Worm (Caenorhabditis elegans): Measurements from ENCODE around the gene lit-1.

Gene lit-1

DNA sequence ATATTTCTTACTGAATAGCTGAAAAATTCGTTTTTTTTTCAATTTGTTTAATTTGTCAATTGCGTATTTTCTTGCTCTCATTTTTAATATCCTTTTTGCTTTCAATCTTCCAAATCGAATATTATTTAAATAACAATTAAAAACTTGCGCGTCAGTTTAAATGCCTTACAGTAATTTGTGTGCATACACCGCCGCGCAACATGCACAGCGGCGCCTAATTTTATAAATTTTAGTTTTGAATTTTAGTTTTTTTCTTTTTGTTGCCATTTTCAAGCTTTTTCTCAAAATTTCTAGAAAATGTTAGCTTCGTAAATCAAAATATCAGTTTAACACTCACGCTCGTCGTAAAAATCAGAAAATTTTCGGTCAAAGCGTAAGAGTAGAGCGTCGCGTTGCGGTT lies 18.5 kb upstream of the lit-1 start:
- TF ChIP-seq dao-5 (tag; optimal IDR thresholded peaks at IDR 0.05) (no peak), W03F9.2 (tag; optimal IDR thresholded peaks at IDR 0.05) (no peak)

DNA sequence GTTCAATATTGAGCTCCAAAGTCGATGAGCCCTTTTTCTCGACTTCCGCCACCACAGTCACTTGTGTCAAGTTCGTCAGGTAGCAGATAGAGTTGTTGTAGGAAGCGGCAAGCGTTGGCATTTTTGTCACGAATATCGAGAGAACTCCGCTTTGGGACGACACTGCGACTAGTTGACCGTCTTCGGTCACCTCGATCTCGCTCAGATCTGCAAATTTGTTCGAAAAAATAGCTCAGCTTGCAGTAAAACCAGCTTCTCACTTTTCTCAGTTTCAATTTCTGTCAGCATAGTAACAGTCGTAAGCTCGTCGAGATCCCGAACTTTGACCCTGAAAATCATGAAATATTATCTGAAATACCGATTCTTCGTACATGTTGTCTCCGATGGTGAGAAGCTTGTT lies 17.6 kb upstream of the lit-1 start:
- TF ChIP-seq W03F9.2 (tag; optimal IDR thresholded peaks at IDR 0.05) (no peak), dao-5 (tag; optimal IDR thresholded peaks at IDR 0.05) (no peak), him-1 (tag; optimal IDR thresholded peaks at IDR 0.05) (no peak)

- TF ChIP-seq him-1 (tag; optimal IDR thresholded peaks at IDR 0.05) (no peak), dao-5 (tag; optimal IDR thresholded peaks at IDR 0.05) (no peak), W03F9.2 (tag; optimal IDR thresholded peaks at IDR 0.05) (no peak)
Measured at ce11 chrIII:13686309-13686708, 15.5 kb upstream of the lit-1 start, which contains the start of gene dyf-2. Gene dyf-2 (minus strand): TSS chrIII:13686445.

- TF ChIP-seq dao-5 (tag; optimal IDR thresholded peaks at IDR 0.05) (no peak), W03F9.2 (tag; optimal IDR thresholded peaks at IDR 0.05) (no peak), him-1 (tag; optimal IDR thresholded peaks at IDR 0.05) (no peak)
Measured at ce11 chrIII:13687211-13687610, 14.6 kb upstream of the lit-1 start, which contains the start of gene cul-2. Gene cul-2 (plus strand): TSS chrIII:13687269.

- TF ChIP-seq him-1 (tag; optimal IDR thresholded peaks at IDR 0.05) (no peak), W03F9.2 (tag; optimal IDR thresholded peaks at IDR 0.05) (no peak), dao-5 (tag; optimal IDR thresholded peaks at IDR 0.05) (no peak)
Measured at ce11 chrIII:13692555-13692954, 9.2 kb upstream of the lit-1 start, which contains the start of gene cyn-2. Gene cyn-2 (plus strand): TSS chrIII:13692668.

DNA sequence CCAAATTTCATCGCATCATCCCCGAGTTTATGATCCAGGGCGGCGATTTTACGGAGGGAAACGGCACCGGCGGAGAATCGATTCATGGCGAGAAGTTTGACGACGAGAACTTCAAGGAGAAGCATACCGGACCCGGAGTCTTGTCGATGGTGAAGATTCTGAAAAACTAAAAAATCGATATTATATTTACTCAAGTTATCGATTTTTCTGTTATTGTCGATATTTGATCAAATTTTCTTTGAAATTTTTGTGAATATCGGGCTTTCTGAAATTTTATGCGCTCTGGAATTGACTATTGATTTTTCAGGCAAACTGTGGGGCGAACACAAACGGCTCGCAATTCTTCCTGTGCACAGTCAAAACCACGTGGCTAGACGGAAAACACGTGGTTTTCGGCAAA lies 8.6 kb upstream of the lit-1 start:
- no peak for TF ChIP-seq him-1 (tag; optimal IDR thresholded peaks at IDR 0.05)
- no peak for TF ChIP-seq dao-5 (tag; optimal IDR thresholded peaks at IDR 0.05)
- no peak for TF ChIP-seq W03F9.2 (tag; optimal IDR thresholded peaks at IDR 0.05)

DNA sequence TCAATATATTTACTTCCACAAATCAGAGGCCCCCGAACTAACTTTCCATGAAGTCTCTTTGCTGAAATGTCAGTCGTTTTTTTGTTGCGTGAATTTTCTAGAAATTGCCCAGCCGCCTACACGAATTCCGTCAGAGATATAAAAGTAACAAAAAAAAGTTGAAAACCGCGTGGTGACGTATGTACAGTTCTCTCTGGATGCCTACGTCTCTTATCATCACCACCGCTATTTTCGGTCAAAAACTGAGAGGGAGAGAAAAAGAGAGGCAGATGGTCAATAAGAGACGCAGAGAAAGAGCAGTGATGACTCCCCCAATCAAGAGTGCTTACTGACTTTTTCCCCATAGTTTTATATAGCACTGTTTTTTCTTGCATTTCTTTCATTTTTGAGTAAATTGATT lies 7.7 kb upstream of the lit-1 start:
- peak; percentile 12 for TF ChIP-seq W03F9.2 (tag; optimal IDR thresholded peaks at IDR 0.05)
- no peak for TF ChIP-seq him-1 (tag; optimal IDR thresholded peaks at IDR 0.05)
- TF ChIP-seq dao-5 (tag; optimal IDR thresholded peaks at IDR 0.05): no peak

ce11 chrIII:13695588-13695987 lies 6.2 kb upstream of the lit-1 start:
- no peak for TF ChIP-seq him-1 (tag; optimal IDR thresholded peaks at IDR 0.05)
- no peak for TF ChIP-seq W03F9.2 (tag; optimal IDR thresholded peaks at IDR 0.05)
- TF ChIP-seq dao-5 (tag; optimal IDR thresholded peaks at IDR 0.05): no peak

DNA sequence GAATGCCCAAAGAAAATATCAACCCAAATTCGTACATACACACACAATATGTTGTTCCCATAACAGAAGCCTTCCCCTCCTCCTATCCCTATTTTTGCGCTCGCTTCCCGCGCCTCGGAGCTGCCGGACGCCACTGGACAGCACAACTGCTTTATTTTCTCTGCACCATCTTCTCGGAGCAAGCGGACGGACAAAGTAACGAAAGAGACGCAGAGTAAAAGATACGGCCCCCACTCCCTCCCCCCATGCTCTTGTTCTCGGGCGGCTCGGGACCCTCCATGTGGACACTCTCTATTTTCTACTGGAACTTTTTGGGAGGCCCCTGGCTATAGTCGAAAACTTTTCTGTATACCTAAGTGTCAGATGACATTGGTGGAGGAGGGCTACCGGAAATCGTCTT lies 4.0 kb upstream of the lit-1 start:
- TF ChIP-seq him-1 (tag; optimal IDR thresholded peaks at IDR 0.05) (peak; percentile 64), dao-5 (tag; optimal IDR thresholded peaks at IDR 0.05) (no peak)

- TF ChIP-seq him-1 (tag; optimal IDR thresholded peaks at IDR 0.05) (no peak), W03F9.2 (tag; optimal IDR thresholded peaks at IDR 0.05) (no peak)
Measured at ce11 chrIII:13708415-13708814, 6.6 kb downstream of the lit-1 start.

ce11 chrIII:13709122-13709521 lies 7.3 kb downstream of the lit-1 start:
- TF ChIP-seq W03F9.2 (tag; optimal IDR thresholded peaks at IDR 0.05) (no peak), him-1 (tag; optimal IDR thresholded peaks at IDR 0.05) (no peak)

- TF ChIP-seq dao-5 (tag; optimal IDR thresholded peaks at IDR 0.05): no peak
- no peak for TF ChIP-seq W03F9.2 (tag; optimal IDR thresholded peaks at IDR 0.05)
- no peak for TF ChIP-seq him-1 (tag; optimal IDR thresholded peaks at IDR 0.05)
Measured at ce11 chrIII:13710666-13711065, 8.9 kb downstream of the lit-1 start.

DNA sequence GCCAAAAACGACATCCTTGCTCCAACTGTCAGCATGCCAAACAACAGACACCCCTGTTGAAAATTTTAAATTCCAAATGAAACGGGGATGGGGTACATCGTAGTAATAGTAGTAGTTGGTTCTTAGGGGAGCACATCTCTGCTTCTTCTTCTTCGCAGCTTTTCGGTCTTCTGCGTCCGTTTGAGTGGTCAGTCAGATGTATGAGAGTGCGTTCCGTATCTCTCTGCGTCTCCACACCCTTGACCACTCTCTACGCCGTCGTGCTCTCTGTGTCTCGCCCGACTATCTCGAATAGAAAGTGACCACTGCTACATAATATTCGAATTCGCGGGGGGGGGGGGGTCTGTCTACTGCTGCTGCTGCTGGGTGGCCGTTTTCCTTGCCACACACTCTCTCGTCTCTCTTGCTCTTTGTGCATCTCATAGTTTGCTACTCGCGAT lies 11.1 kb downstream of the lit-1 start:
- TF ChIP-seq him-1 (tag; optimal IDR thresholded peaks at IDR 0.05) (no peak), W03F9.2 (tag; optimal IDR thresholded peaks at IDR 0.05) (no peak), dao-5 (tag; optimal IDR thresholded peaks at IDR 0.05) (no peak)

DNA sequence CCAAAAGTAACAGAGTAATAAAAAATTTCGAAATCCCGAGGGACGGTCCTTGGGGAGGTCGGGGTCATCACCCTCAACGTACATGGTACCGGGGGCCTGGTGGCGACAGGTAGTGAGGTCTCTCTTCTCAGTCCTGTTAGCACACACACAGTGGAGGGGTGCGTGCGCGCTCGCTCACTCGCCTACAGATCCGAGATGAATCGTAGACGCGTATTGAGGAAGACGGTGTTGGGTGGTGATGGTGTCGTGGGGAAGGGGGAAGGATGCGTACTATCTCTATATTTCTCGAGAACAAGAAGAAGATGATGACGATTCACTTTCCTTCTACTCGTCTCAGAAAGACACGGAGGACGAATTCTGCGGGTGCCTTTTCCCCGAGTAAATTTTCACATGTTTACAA lies 12.0 kb downstream of the lit-1 start:
- TF ChIP-seq him-1 (tag; optimal IDR thresholded peaks at IDR 0.05) (no peak), W03F9.2 (tag; optimal IDR thresholded peaks at IDR 0.05) (no peak), dao-5 (tag; optimal IDR thresholded peaks at IDR 0.05) (no peak)

ce11 chrIII:13714950-13715349 lies 13.2 kb downstream of the lit-1 start:
- TF ChIP-seq him-1 (tag; optimal IDR thresholded peaks at IDR 0.05) (no peak), dao-5 (tag; optimal IDR thresholded peaks at IDR 0.05) (no peak), W03F9.2 (tag; optimal IDR thresholded peaks at IDR 0.05) (no peak)

DNA sequence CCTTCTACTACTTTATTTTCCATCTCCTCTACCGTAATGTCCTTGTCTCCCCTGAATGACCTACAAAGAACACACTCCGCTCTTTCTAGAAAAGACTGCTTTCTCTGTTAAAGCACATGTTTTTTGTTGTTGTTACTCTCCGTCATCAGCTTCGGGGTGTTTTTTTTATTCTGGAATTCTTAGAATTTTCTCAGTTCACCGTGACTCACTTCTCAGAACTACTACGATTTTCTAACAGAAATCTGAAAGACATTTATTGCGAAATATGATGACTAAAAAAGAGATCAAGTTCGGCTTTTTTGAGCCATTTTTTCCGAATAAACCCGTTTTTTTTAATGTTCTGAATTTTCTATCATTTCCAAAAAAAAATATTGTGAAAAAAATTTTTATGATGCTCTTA lies 14.5 kb downstream of the lit-1 start:
- no peak for TF ChIP-seq W03F9.2 (tag; optimal IDR thresholded peaks at IDR 0.05)
- no peak for TF ChIP-seq him-1 (tag; optimal IDR thresholded peaks at IDR 0.05)
- TF ChIP-seq dao-5 (tag; optimal IDR thresholded peaks at IDR 0.05): no peak

All from whole organism, L4/young adult.